Fruit fly (Drosophila melanogaster): ENCODE measurements around the gene CG42841.

The CG42841 gene

DNA sequence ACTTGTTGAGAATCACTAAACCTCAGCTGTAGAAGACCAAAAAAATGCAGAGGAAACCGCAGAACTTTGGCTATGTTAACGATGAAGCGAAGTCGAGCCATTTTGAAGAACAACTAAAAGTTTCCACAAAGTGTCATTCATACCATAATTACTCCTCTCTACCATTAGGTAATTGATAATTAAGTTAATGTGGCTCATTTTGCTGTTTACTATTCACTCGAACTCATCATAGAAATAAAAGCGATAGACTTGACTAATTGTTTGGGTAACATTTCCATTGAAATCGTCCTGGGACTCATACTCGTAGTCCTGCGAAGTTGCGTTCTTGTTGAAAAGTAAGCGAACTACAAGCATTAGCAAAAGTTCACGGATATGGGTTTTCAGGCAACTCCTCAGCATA is 16.4 kb upstream of the CG42841 start, which contains the start of gene Grl62a:
Grl62a (minus strand) TSS at position 101 of the 400 bp plus-strand sequence.
- TF ChIP-seq usp (GFP tag; optimal IDR thresholded peaks at IDR 0.05): no peak
- no peak for TF ChIP-seq Hr78 (GFP tag; optimal IDR thresholded peaks at IDR 0.05)
- no peak for TF ChIP-seq Hnf4 (GFP tag; optimal IDR thresholded peaks at IDR 0.05)
- TF ChIP-seq Dfd (GFP tag; optimal IDR thresholded peaks at IDR 0.05): no peak
- no peak for TF ChIP-seq psq (GFP tag; optimal IDR thresholded peaks at IDR 0.05)
- no peak for TF ChIP-seq CG32264 (GFP tag; optimal IDR thresholded peaks at IDR 0.05)
- TF ChIP-seq Mio (GFP tag; optimal IDR thresholded peaks at IDR 0.05): no peak
- no peak for TF ChIP-seq Vsx2 (GFP tag; optimal IDR thresholded peaks at IDR 0.05; ENCODE audit: partially characterized antibody)
- TF ChIP-seq sv (GFP tag; optimal IDR thresholded peaks at IDR 0.05): no peak

dm6 chr3L:2004732-2005131 is 719 bp downstream of the CG42841 start:
- TF ChIP-seq sage (GFP tag; optimal IDR thresholded peaks at IDR 0.05) (no peak), brk (GFP tag; optimal IDR thresholded peaks at IDR 0.05) (no peak), Vsx2 (GFP tag; optimal IDR thresholded peaks at IDR 0.05; ENCODE audit: partially characterized antibody) (no peak), CrebA (GFP tag; optimal IDR thresholded peaks at IDR 0.05; ENCODE audit: borderline replicate concordance) (no peak), N (GFP tag; optimal IDR thresholded peaks at IDR 0.05) (no peak), dsf (GFP tag; optimal IDR thresholded peaks at IDR 0.05; ENCODE audit: borderline replicate concordance) (no peak), Dfd (GFP tag; optimal IDR thresholded peaks at IDR 0.05) (no peak), tai (GFP tag; optimal IDR thresholded peaks at IDR 0.05) (no peak)

dm6 chr3L:1985406-1985805 is 20.0 kb downstream of the CG42841 start:
- TF ChIP-seq Sp1 (GFP tag; optimal IDR thresholded peaks at IDR 0.05) (no peak), fru (GFP tag; optimal IDR thresholded peaks at IDR 0.05) (no peak), Abd-B (GFP tag; optimal IDR thresholded peaks at IDR 0.05) (no peak), jim (GFP tag; optimal IDR thresholded peaks at IDR 0.05) (no peak), pan (optimal IDR thresholded peaks at IDR 0.05) (no peak), usp (GFP tag; optimal IDR thresholded peaks at IDR 0.05) (no peak), ey (GFP tag; optimal IDR thresholded peaks at IDR 0.05) (no peak), h (GFP tag; optimal IDR thresholded peaks at IDR 0.05) (no peak), dsf (GFP tag; optimal IDR thresholded peaks at IDR 0.05; ENCODE audit: borderline replicate concordance) (no peak), tai (GFP tag; optimal IDR thresholded peaks at IDR 0.05) (no peak), brk (GFP tag; optimal IDR thresholded peaks at IDR 0.05) (no peak), Dfd (GFP tag; optimal IDR thresholded peaks at IDR 0.05) (no peak), GATAd (GFP tag; optimal IDR thresholded peaks at IDR 0.05) (no peak), CrebA (GFP tag; optimal IDR thresholded peaks at IDR 0.05; ENCODE audit: borderline replicate concordance) (no peak), woc (GFP tag; optimal IDR thresholded peaks at IDR 0.05) (no peak), Dif (GFP tag; optimal IDR thresholded peaks at IDR 0.05; ENCODE audit: partially characterized antibody) (no peak), CG32264 (GFP tag; optimal IDR thresholded peaks at IDR 0.05) (no peak), psq (GFP tag; optimal IDR thresholded peaks at IDR 0.05) (no peak), foxo (GFP tag; optimal IDR thresholded peaks at IDR 0.05) (no peak)

dm6 chr3L:1976760-1977159 is 28.7 kb downstream of the CG42841 start:
- no peak for TF ChIP-seq h (GFP tag; optimal IDR thresholded peaks at IDR 0.05)

dm6 chr3L:1971103-1971742 is 34.2 kb downstream of the CG42841 start, which contains the start of the genes CG11815 and acs:
TSS of gene CG11815 (minus strand) at chr3L:1971200.
TSS of gene acs (plus strand) at chr3L:1971638.
- TF ChIP-seq Myc (optimal IDR thresholded peaks at IDR 0.05): peak; percentile 42
- TF ChIP-seq Rel (GFP tag; optimal IDR thresholded peaks at IDR 0.05): no peak
- no peak for TF ChIP-seq Rel (tag; optimal IDR thresholded peaks at IDR 0.05)
- no peak for TF ChIP-seq Dfd (GFP tag; optimal IDR thresholded peaks at IDR 0.05)
- no peak for TF ChIP-seq tai (GFP tag; optimal IDR thresholded peaks at IDR 0.05)
- TF ChIP-seq OdsH (GFP tag; optimal IDR thresholded peaks at IDR 0.05): no peak
- no peak for TF ChIP-seq dsf (GFP tag; optimal IDR thresholded peaks at IDR 0.05; ENCODE audit: borderline replicate concordance)
- peak; percentile 6 for TF ChIP-seq h (GFP tag; optimal IDR thresholded peaks at IDR 0.05)
- peak; percentile 60 for TF ChIP-seq brk (GFP tag; optimal IDR thresholded peaks at IDR 0.05)

All from whole organism, wandering third instar larva.